Fruit fly (Drosophila melanogaster) whole organism, wandering third instar larva: Measurements from ENCODE around the gene CG15544.
A peak's percentile ranks its signal among the peaks of the same experiment; 100 is the strongest.

Experiments
- Abd-B ChIP-seq: fragments of >200 bp; optimal IDR thresholded peaks from 2 replicates; lab custom pipeline; 2017; ENCODE audit warnings: missing biosample characterization, missing genetic modification characterization
- CG32264 ChIP-seq: fragments of 200-800 bp; sonication (Bioruptor generic); optimal IDR thresholded peaks from 2 replicates; lab custom pipeline; 2016; ENCODE audit warnings: missing biosample characterization, missing genetic modification characterization
- CG9705 ChIP-seq: fragments of 200-800 bp; sonication (Bioruptor generic); optimal IDR thresholded peaks from 2 replicates; lab custom pipeline; 2018; ENCODE audit warnings: missing biosample characterization, mild to moderate bottlenecking, missing genetic modification characterization
- CrebA ChIP-seq: fragments of 200-800 bp; sonication (Bioruptor generic); optimal IDR thresholded peaks from 2 replicates; lab custom pipeline; 2016; ENCODE audit warnings: missing biosample characterization, mild to moderate bottlenecking, missing genetic modification characterization, borderline replicate concordance
- Dfd ChIP-seq: fragments of >200 bp; optimal IDR thresholded peaks from 2 replicates; lab custom pipeline; 2017; ENCODE audit warnings: missing biosample characterization, missing genetic modification characterization
- GATAd ChIP-seq: sonication (Bioruptor generic); optimal IDR thresholded peaks from 2 replicates; lab custom pipeline; 2016; ENCODE audit warnings: missing biosample characterization, missing genetic modification characterization
- HLH106 ChIP-seq: fragments of 200-800 bp; optimal IDR thresholded peaks from 3 replicates; lab custom pipeline; 2019; ENCODE audit warnings: missing biosample characterization, mild to moderate bottlenecking, missing genetic modification characterization, moderate library complexity
- Hnf4 ChIP-seq: fragments of 200-800 bp; sonication (Bioruptor generic); optimal IDR thresholded peaks from 2 replicates; lab custom pipeline; 2016; ENCODE audit warnings: missing biosample characterization, mild to moderate bottlenecking, missing genetic modification characterization
- Hr78 ChIP-seq: fragments of >200 bp; optimal IDR thresholded peaks from 2 replicates; lab custom pipeline; 2017; ENCODE audit warnings: missing biosample characterization, missing genetic modification characterization
- Hr83 ChIP-seq: fragments of 200-300 bp; sonication (Bioruptor generic); optimal IDR thresholded peaks from 2 replicates; lab custom pipeline; 2016; ENCODE audit warnings: missing biosample characterization, mild to moderate bottlenecking, missing genetic modification characterization, moderate library complexity; ENCODE audit not compliant: poor library complexity, severe bottlenecking
- Jra ChIP-seq: sonication (Bioruptor generic); optimal IDR thresholded peaks from 2 replicates; lab custom pipeline; 2016; ENCODE audit warnings: missing biosample characterization, missing genetic modification characterization
- Mio ChIP-seq: sonication (Bioruptor generic); optimal IDR thresholded peaks from 2 replicates; lab custom pipeline; 2016; ENCODE audit warnings: missing biosample characterization, missing genetic modification characterization
- Myc ChIP-seq: fragments of >200 bp; optimal IDR thresholded peaks from 2 replicates; lab custom pipeline; 2017
- N ChIP-seq: fragments of >200 bp; optimal IDR thresholded peaks from 2 replicates; lab custom pipeline; 2018; ENCODE audit warnings: missing biosample characterization, missing external identifiers, missing genetic modification characterization
- OdsH ChIP-seq: fragments of 200-800 bp; sonication (Bioruptor generic); optimal IDR thresholded peaks from 2 replicates; lab custom pipeline; 2016; ENCODE audit warnings: missing biosample characterization, mild to moderate bottlenecking, missing genetic modification characterization
- Rel ChIP-seq, 2 experiments: fragments of 200-800 bp; sonication (Bioruptor generic) in 1 of 2; optimal IDR thresholded peaks; 2 replicates in 1 of 2; 3 replicates in 1 of 2; lab custom pipeline; 2016 to 2019; ENCODE audit warnings: mild to moderate bottlenecking in 2 of 2, missing biosample characterization in 2 of 2, missing genetic modification characterization in 2 of 2, moderate library complexity in 1 of 2
- Sp1 ChIP-seq: fragments of 200-800 bp; sonication (Bioruptor generic); optimal IDR thresholded peaks from 3 replicates; lab custom pipeline; 2019; ENCODE audit warnings: missing biosample characterization, mild to moderate bottlenecking, missing genetic modification characterization, moderate library complexity
- Vsx2 ChIP-seq: fragments of 200-300, 225-300 bp; sonication (Bioruptor generic); optimal IDR thresholded peaks from 2 replicates; lab custom pipeline; 2018; ENCODE audit warnings: missing biosample characterization, missing genetic modification characterization; ENCODE audit not compliant: partially characterized antibody
- br ChIP-seq: fragments of 200-800 bp; sonication (Bioruptor generic); optimal IDR thresholded peaks from 2 replicates; lab custom pipeline; 2016; ENCODE audit warnings: missing biosample characterization, missing genetic modification characterization
- brk ChIP-seq: fragments of 200-800 bp; sonication (Bioruptor generic); optimal IDR thresholded peaks from 2 replicates; lab custom pipeline; 2016; ENCODE audit warnings: missing biosample characterization, mild to moderate bottlenecking, missing genetic modification characterization
- dl ChIP-seq, 2 experiments: fragments of 175-275, 200-275 bp in 1 of 2; fragments of 200-275 bp in 1 of 2; sonication (Bioruptor generic); optimal IDR thresholded peaks; lab custom pipeline; 2018; ENCODE audit warnings: mild to moderate bottlenecking in 2 of 2, missing biosample characterization in 2 of 2, missing genetic modification characterization in 2 of 2, moderate library complexity in 2 of 2; ENCODE audit not compliant: partially characterized antibody in 2 of 2, insufficient read depth in 1 of 2
- dmrt93B ChIP-seq: fragments of 200-800 bp; sonication (Bioruptor generic); optimal IDR thresholded peaks from 2 replicates; lab custom pipeline; 2018; ENCODE audit warnings: missing biosample characterization, mild to moderate bottlenecking, missing genetic modification characterization
- ey ChIP-seq: fragments of 200-800 bp; sonication (Bioruptor generic); optimal IDR thresholded peaks from 2 replicates; lab custom pipeline; 2016; ENCODE audit warnings: missing biosample characterization, missing genetic modification characterization
- foxo ChIP-seq, 2 experiments: fragments of 200-800 bp; sonication (Bioruptor generic); optimal IDR thresholded peaks; 2 replicates in 1 of 2; 3 replicates in 1 of 2; lab custom pipeline; 2016 to 2017; ENCODE audit warnings: missing biosample characterization in 2 of 2, missing genetic modification characterization in 2 of 2
- fru ChIP-seq: fragments of 200-800 bp; sonication (Bioruptor generic); optimal IDR thresholded peaks from 3 replicates; lab custom pipeline; 2016; ENCODE audit warnings: missing biosample characterization, mild to moderate bottlenecking, missing genetic modification characterization
- h ChIP-seq: fragments of 200-800 bp; sonication (Bioruptor generic); optimal IDR thresholded peaks from 3 replicates; lab custom pipeline; 2016; ENCODE audit warnings: missing biosample characterization, mild to moderate bottlenecking, missing genetic modification characterization
- jim ChIP-seq: fragments of 175-275, 200-325 bp; sonication (Bioruptor generic); optimal IDR thresholded peaks from 2 replicates; lab custom pipeline; 2016; ENCODE audit warnings: missing biosample characterization, mild to moderate bottlenecking, missing genetic modification characterization
- lola ChIP-seq: fragments of >200 bp; optimal IDR thresholded peaks from 2 replicates; lab custom pipeline; 2017; ENCODE audit warnings: missing biosample characterization, missing genetic modification characterization
- pan ChIP-seq: fragments of >200 bp; optimal IDR thresholded peaks from 2 replicates; lab custom pipeline; 2017
- psq ChIP-seq: fragments of 200-800 bp; sonication (Bioruptor generic); optimal IDR thresholded peaks from 3 replicates; lab custom pipeline; 2017; ENCODE audit warnings: missing biosample characterization, mild to moderate bottlenecking, missing genetic modification characterization, moderate library complexity
- rgr ChIP-seq: fragments of 200-800 bp; sonication (Bioruptor generic); optimal IDR thresholded peaks from 3 replicates; lab custom pipeline; 2016; ENCODE audit warnings: missing biosample characterization, mild to moderate bottlenecking, missing genetic modification characterization
- sage ChIP-seq: fragments of 200-800 bp; sonication (Bioruptor generic); optimal IDR thresholded peaks from 2 replicates; lab custom pipeline; 2016; ENCODE audit warnings: missing biosample characterization, mild to moderate bottlenecking, missing genetic modification characterization
- sv ChIP-seq: fragments of 200-800 bp; sonication (Bioruptor generic); optimal IDR thresholded peaks from 3 replicates; lab custom pipeline; 2016; ENCODE audit warnings: missing biosample characterization, missing genetic modification characterization
- tai ChIP-seq: sonication (Bioruptor generic); optimal IDR thresholded peaks from 2 replicates; lab custom pipeline; 2016; ENCODE audit warnings: missing biosample characterization, missing genetic modification characterization
- usp ChIP-seq: fragments of >200 bp; optimal IDR thresholded peaks from 2 replicates; lab custom pipeline; 2017; ENCODE audit warnings: missing biosample characterization, missing genetic modification characterization
- woc ChIP-seq: sonication (Bioruptor generic); optimal IDR thresholded peaks from 2 replicates; lab custom pipeline; 2016; ENCODE audit warnings: missing biosample characterization, mild to moderate bottlenecking, missing genetic modification characterization

Gene CG15544

dm6 chr3R:30813903-30814339, 13.7 kb upstream of the CG15544 start:
- peak; percentile 73 for TF ChIP-seq sage (GFP tag; lab: Kevin White, UChicago)
- TF ChIP-seq CG32264 (GFP tag; lab: Kevin White, UChicago), result peak; percentile 61
- TF ChIP-seq br (GFP tag; lab: Kevin White, UChicago), result peak; percentile 62
- TF ChIP-seq ey, result peak; percentile 72
- peak; percentile 83 for TF ChIP-seq h (GFP tag; lab: Kevin White, UChicago)
- peak; percentile 78 for TF ChIP-seq fru
- peak; percentile 69 for TF ChIP-seq dmrt93B (GFP tag; lab: Kevin White, UChicago)
- no peak for TF ChIP-seq Hr83 (GFP tag; lab: Kevin White, UChicago)
- peak; percentile 61 for TF ChIP-seq woc
- peak; percentile 68 for TF ChIP-seq psq (GFP tag; lab: Kevin White, UChicago)
- peak; percentile 47 for TF ChIP-seq Jra (GFP tag; lab: Kevin White, UChicago)
- TF ChIP-seq brk, result peak; percentile 31
- TF ChIP-seq sv (GFP tag; lab: Kevin White, UChicago), result peak; percentile 59
- TF ChIP-seq Sp1 (GFP tag; lab: Kevin White, UChicago), result peak; percentile 77
- no peak for TF ChIP-seq lola (GFP tag; lab: Kevin White, UChicago)
- peak; percentile 68 for TF ChIP-seq rgr (GFP tag; lab: Kevin White, UChicago)
- no peak for TF ChIP-seq CrebA (GFP tag; lab: Kevin White, UChicago)
- TF ChIP-seq OdsH (GFP tag; lab: Kevin White, UChicago), result peak; percentile 72
- no peak for TF ChIP-seq CG9705 (GFP tag; lab: Kevin White, UChicago)
- peak; percentile 25 to 78 for TF ChIP-seq foxo (GFP tag; optimal IDR thresholded peaks at IDR 0.05; lab: Kevin White, UChicago)
- TF ChIP-seq HLH106, result peak; percentile 73
- no peak for TF ChIP-seq dl (GFP tag; optimal IDR thresholded peaks at IDR 0.05; lab: Kevin White, UChicago; ENCODE audit: insufficient read depth in 1 of 2, partially characterized antibody in 2 of 2)
- TF ChIP-seq Hnf4 (GFP tag; lab: Kevin White, UChicago), result peak; percentile 65

dm6 chr3R:30814597-30815252, 12.9 kb upstream of the CG15544 start:
- no peak for TF ChIP-seq psq (GFP tag; lab: Kevin White, UChicago)
- peak; percentile 19 for TF ChIP-seq ey
- TF ChIP-seq foxo (GFP tag; optimal IDR thresholded peaks at IDR 0.05; lab: Kevin White, UChicago), result peak in 1 of 2 experiments; percentile 6

dm6 chr3R:30816200-30816599, 11.4 kb upstream of the CG15544 start:
- TF ChIP-seq br (GFP tag; lab: Kevin White, UChicago) (no peak), pan (lab: Kevin White, UChicago) (no peak), Vsx2 (GFP tag; lab: Kevin White, UChicago) (no peak), CrebA (GFP tag; lab: Kevin White, UChicago) (no peak), sv (GFP tag; lab: Kevin White, UChicago) (no peak), Dfd (GFP tag; lab: Kevin White, UChicago) (no peak), rgr (GFP tag; lab: Kevin White, UChicago) (no peak), GATAd (GFP tag; lab: Kevin White, UChicago) (no peak), foxo (GFP tag; optimal IDR thresholded peaks at IDR 0.05; lab: Kevin White, UChicago) (no peak), Myc (lab: Kevin White, UChicago) (no peak), Mio (GFP tag; lab: Kevin White, UChicago) (no peak), Jra (GFP tag; lab: Kevin White, UChicago) (no peak), CG32264 (GFP tag; lab: Kevin White, UChicago) (no peak), brk (no peak), Hnf4 (GFP tag; lab: Kevin White, UChicago) (no peak), Hr78 (GFP tag; lab: Kevin White, UChicago) (no peak), psq (GFP tag; lab: Kevin White, UChicago) (no peak), Sp1 (GFP tag; lab: Kevin White, UChicago) (no peak), OdsH (GFP tag; lab: Kevin White, UChicago) (no peak)

DNA sequence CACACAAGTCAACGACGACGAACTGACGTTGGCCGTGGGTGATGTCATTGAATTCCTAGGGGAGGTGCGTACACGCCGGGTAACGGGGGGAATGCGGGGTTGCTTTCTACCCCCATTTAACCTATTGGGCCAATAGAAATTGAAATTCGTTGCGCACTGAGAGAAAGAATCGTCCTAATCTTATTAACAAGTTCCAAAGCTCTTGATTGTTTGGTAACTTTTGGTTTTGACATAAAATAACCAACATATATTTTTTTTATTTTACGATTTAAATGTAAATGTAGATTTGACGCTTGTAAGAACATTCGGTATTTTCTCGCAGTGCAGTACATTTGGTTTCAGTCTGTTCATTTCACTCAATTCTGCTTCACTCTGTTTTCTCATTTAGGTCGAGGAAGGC, 10.4 kb upstream of the CG15544 start:
- TF ChIP-seq fru (peak; percentile 65), Hr83 (GFP tag; lab: Kevin White, UChicago) (no peak), dmrt93B (GFP tag; lab: Kevin White, UChicago) (no peak), tai (GFP tag; lab: Kevin White, UChicago) (no peak), pan (lab: Kevin White, UChicago) (no peak), sage (GFP tag; lab: Kevin White, UChicago) (no peak), CrebA (GFP tag; lab: Kevin White, UChicago) (no peak), ey (peak; percentile 56), Sp1 (GFP tag; lab: Kevin White, UChicago) (peak; percentile 36), N (no peak), foxo (GFP tag; optimal IDR thresholded peaks at IDR 0.05; lab: Kevin White, UChicago) (peak in 1 of 2 experiments; percentile 58), Jra (GFP tag; lab: Kevin White, UChicago) (no peak), Rel (GFP tag; optimal IDR thresholded peaks at IDR 0.05; lab: Kevin White, UChicago) (no peak), Rel (tag; optimal IDR thresholded peaks at IDR 0.05; lab: Kevin White, UChicago) (no peak), sv (GFP tag; lab: Kevin White, UChicago) (peak; percentile 88), OdsH (GFP tag; lab: Kevin White, UChicago) (peak; percentile 54), usp (GFP tag; lab: Kevin White, UChicago) (no peak), br (GFP tag; lab: Kevin White, UChicago) (peak; percentile 53), h (GFP tag; lab: Kevin White, UChicago) (peak; percentile 58), Hnf4 (GFP tag; lab: Kevin White, UChicago) (peak; percentile 35), Hr78 (GFP tag; lab: Kevin White, UChicago) (no peak), Vsx2 (GFP tag; lab: Kevin White, UChicago) (no peak), dl (GFP tag; optimal IDR thresholded peaks at IDR 0.05; lab: Kevin White, UChicago; ENCODE audit: insufficient read depth in 1 of 2, partially characterized antibody in 2 of 2) (no peak), Abd-B (no peak), Myc (lab: Kevin White, UChicago) (no peak), CG9705 (GFP tag; lab: Kevin White, UChicago) (no peak), rgr (GFP tag; lab: Kevin White, UChicago) (peak; percentile 65), jim (GFP tag; lab: Kevin White, UChicago) (no peak)
